Fruit fly (Drosophila melanogaster) Kc167 (cell line): ENCODE measurements around the gene CG2201.

Source experiments
- Sin3A ChIP-seq: fragments of >200 bp; optimal IDR thresholded peaks from 2 replicates; lab custom pipeline; 2018; ENCODE audit warnings: missing external identifiers
- ttk ChIP-seq: sonication (Bioruptor generic); optimal IDR thresholded peaks from 2 replicates; lab custom pipeline; 2017; ENCODE audit warnings: missing external identifiers

- TF ChIP-seq Sin3A (lab: Kevin White, UChicago) = no peak
- TF ChIP-seq ttk (lab: Kevin White, UChicago) = no peak
Observed at dm6 chr2L:21618738-21619431, 5.0 kb downstream of the CG2201 start.
